Fruit fly (Drosophila melanogaster): ENCODE measurements around the gene Hyls1.

Gene Hyls1

DNA sequence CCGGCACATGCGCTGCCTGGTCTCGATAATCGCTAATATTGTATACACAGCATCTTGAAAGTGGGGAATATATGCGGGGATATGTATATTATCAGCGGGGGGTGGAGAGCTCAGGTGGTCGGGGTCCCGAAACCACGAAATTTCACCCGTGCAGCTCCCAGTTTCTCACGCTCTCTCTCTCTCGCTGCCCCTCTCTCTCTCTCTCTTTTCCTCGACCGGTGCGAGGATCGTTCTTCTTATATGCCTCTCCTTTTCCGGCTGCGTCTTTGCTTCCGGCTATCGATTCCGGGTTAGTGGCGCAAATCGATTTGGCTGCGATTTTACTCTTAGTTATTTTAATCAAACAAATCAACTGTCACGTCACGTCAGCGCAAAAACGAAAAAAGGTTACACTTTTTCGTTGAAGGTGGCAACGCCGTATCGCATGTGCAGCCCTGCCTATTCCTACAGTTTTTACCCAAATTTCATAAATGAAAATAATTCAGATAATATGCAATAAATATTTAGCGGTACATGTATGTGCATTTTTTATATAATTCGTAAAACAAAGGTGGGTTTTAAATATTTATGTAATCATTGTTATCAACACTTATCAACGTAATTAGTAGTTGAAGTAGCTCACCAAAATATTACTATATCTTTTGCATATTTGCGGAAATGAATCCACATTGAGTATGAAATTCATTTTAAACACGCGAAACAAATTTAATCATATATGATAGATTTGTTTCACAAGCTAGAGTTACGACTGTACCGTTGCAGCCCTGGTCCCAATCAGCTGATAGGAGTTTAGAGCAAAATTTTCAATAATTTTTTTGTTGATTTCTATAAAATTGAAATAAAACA lies 52.7 kb downstream of the Hyls1 start, which contains the start of the genes heix and CG17328 (continued):
- TF ChIP-seq B-H2 (GFP tag; optimal IDR thresholded peaks at IDR 0.05): peak; percentile 73
- TF ChIP-seq HmgD (GFP tag; optimal IDR thresholded peaks at IDR 0.05): no peak
- TF ChIP-seq ken (GFP tag; IDR thresholded peaks at IDR 0.05): peak; percentile 76
- TF ChIP-seq CG1647 (GFP tag; optimal IDR thresholded peaks at IDR 0.05): no peak
- TF ChIP-seq CG4360 (GFP tag; IDR thresholded peaks at IDR 0.05): no peak
- TF ChIP-seq CrebB (tag; optimal IDR thresholded peaks at IDR 0.05): peak; percentile 23
- no peak for TF ChIP-seq CG6175 (GFP tag; IDR thresholded peaks at IDR 0.05)
- TF ChIP-seq ems (GFP tag; optimal IDR thresholded peaks at IDR 0.05): peak; percentile 52
- TF ChIP-seq chm (GFP tag; IDR thresholded peaks at IDR 0.05): peak; percentile 28; the same call in 1 of the 2 replicates
- TF ChIP-seq CG13123 (GFP tag; optimal IDR thresholded peaks at IDR 0.05): peak; percentile 7
- peak; percentile 37 for TF ChIP-seq scrt (GFP tag; optimal IDR thresholded peaks at IDR 0.05)
- TF ChIP-seq crc (GFP tag; optimal IDR thresholded peaks at IDR 0.05): peak; percentile 57
- no peak for TF ChIP-seq HLH4C (GFP tag; IDR thresholded peaks at IDR 0.05; ENCODE audit: partially characterized antibody)
- TF ChIP-seq sob (GFP tag; IDR thresholded peaks at IDR 0.05): peak; percentile 68
- no peak for TF ChIP-seq da (GFP tag; optimal IDR thresholded peaks at IDR 0.05)
- TF ChIP-seq CG14710 (tag; optimal IDR thresholded peaks at IDR 0.05): peak; percentile 94
- TF ChIP-seq Dfd (GFP tag; optimal IDR thresholded peaks at IDR 0.05): no peak
- TF ChIP-seq CG8359 (GFP tag; optimal IDR thresholded peaks at IDR 0.05; ENCODE audit: borderline replicate concordance): no peak
- peak; percentile 39 for TF ChIP-seq nerfin-1 (tag; optimal IDR thresholded peaks at IDR 0.05)
- TF ChIP-seq Hmx (GFP tag; optimal IDR thresholded peaks at IDR 0.05): peak; percentile 62
- peak; percentile 59 for TF ChIP-seq dmrt11E (tag; optimal IDR thresholded peaks at IDR 0.05)
- TF ChIP-seq CG7357 (GFP tag; IDR thresholded peaks at IDR 0.05): peak; percentile 34; the same call in 1 of the 3 replicates
- TF ChIP-seq toy (GFP tag; IDR thresholded peaks at IDR 0.05): no peak
- peak; percentile 77 for TF ChIP-seq CG9727 (GFP tag; optimal IDR thresholded peaks at IDR 0.05)
- TF ChIP-seq CG14860 (GFP tag; IDR thresholded peaks at IDR 0.05; ENCODE audit: partially characterized antibody): no peak
- peak; percentile 16 for TF ChIP-seq disco-r (GFP tag; optimal IDR thresholded peaks at IDR 0.05)
- no peak for TF ChIP-seq CG8089 (GFP tag; optimal IDR thresholded peaks at IDR 0.05)
- TF ChIP-seq CG3995 (GFP tag; optimal IDR thresholded peaks at IDR 0.05): peak; percentile 61
- TF ChIP-seq Eip74EF (GFP tag; optimal IDR thresholded peaks at IDR 0.05): no peak
- TF ChIP-seq Mrtf (GFP tag; IDR thresholded peaks at IDR 0.05): peak; percentile 53; the same call in 2 of the 3 replicates
- TF ChIP-seq CG14441 (GFP tag; IDR thresholded peaks at IDR 0.05): peak; percentile 79
- peak; percentile 69 for TF ChIP-seq CG1233 (GFP tag; optimal IDR thresholded peaks at IDR 0.05)
- peak; percentile 81 for TF ChIP-seq Ptx1 (GFP tag; IDR thresholded peaks at IDR 0.05)
- no peak for TF ChIP-seq Gsc (GFP tag; IDR thresholded peaks at IDR 0.05)
- TF ChIP-seq ase (GFP tag; IDR thresholded peaks at IDR 0.05): no peak; the same call in 1 of the 3 replicates
- TF ChIP-seq gcm (GFP tag; optimal IDR thresholded peaks at IDR 0.05): peak; percentile 30
- peak; percentile 28 for TF ChIP-seq Dad (GFP tag; optimal IDR thresholded peaks at IDR 0.05)
- TF ChIP-seq zen (tag; optimal IDR thresholded peaks at IDR 0.05): peak; percentile 54
- peak; percentile 67 for TF ChIP-seq NfI (GFP tag; optimal IDR thresholded peaks at IDR 0.05)
- peak; percentile 54 for TF ChIP-seq CG14050 (GFP tag; IDR thresholded peaks at IDR 0.05)
- TF ChIP-seq CG11093 (GFP tag; IDR thresholded peaks at IDR 0.05): peak; percentile 61; the same call in 2 of the 3 replicates
- TF ChIP-seq ato (GFP tag; IDR thresholded peaks at IDR 0.05; ENCODE audit: partially characterized antibody): 0 out of 2 replicates have a peak, but pooled peaks have one; percentile 16
- no peak for TF ChIP-seq CG11398 (GFP tag; optimal IDR thresholded peaks at IDR 0.05)
- TF ChIP-seq CG12219 (GFP tag; optimal IDR thresholded peaks at IDR 0.05): peak; percentile 44
- no peak for TF ChIP-seq cg (GFP tag; optimal IDR thresholded peaks at IDR 0.05)
- peak; percentile 80 for TF ChIP-seq CG12659 (GFP tag; optimal IDR thresholded peaks at IDR 0.05)
- TF ChIP-seq CG6254 (GFP tag; optimal IDR thresholded peaks at IDR 0.05): no peak
- peak in 1 of 2 experiments; percentile 50 for TF ChIP-seq tll (GFP tag; optimal IDR thresholded peaks at IDR 0.05)
